Fruit fly (Drosophila melanogaster): Measurements from ENCODE around the gene SdhD.

The SdhD gene

DNA sequence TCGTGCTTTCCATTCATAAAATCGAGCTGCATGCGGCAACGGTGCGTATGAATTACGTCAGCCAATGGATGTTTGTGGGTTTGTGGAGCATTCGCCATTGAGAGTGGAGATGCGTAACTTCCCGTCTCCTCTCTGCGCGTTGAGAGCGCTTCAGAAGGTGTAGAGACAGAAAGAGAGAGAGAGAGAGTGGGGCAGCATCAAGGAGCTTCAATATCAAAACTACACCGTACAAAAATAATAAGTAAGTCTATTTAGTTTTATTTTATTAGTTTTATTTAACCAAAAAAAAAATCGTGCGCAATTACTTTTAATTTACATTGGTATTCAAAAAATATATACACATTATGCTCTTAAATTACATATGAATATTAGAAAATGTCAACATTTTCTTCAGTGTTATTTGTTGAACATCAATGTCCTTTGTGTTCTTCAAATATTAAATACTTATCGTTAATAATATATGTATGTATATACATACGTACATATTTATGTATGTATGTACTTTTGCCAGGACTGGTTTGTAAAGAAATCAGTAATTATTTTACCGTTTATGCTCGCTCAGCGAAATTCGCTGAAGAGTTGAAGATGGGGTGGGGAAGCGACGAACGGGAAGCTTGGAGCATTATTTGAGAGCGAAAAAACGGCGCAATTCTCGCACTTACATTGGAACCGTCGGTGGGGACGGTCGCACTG lies 37.6 kb downstream of the SdhD start, which contains the start of gene CG10365:
CG10365 (plus strand) TSS at position 652 of the 693 bp plus-strand sequence.
- peak; percentile 21 for TF ChIP-seq CG9705 (GFP tag; optimal IDR thresholded peaks at IDR 0.05)
- no peak for TF ChIP-seq Hr78 (GFP tag; optimal IDR thresholded peaks at IDR 0.05)
- TF ChIP-seq CrebA (GFP tag; optimal IDR thresholded peaks at IDR 0.05; ENCODE audit: borderline replicate concordance), result no peak
- TF ChIP-seq rgr (GFP tag; optimal IDR thresholded peaks at IDR 0.05), result peak; percentile 85
- peak; percentile 88 for TF ChIP-seq Dif (GFP tag; optimal IDR thresholded peaks at IDR 0.05; ENCODE audit: partially characterized antibody)
- TF ChIP-seq dmrt93B (GFP tag; optimal IDR thresholded peaks at IDR 0.05), result peak; percentile 35
- TF ChIP-seq Myc (optimal IDR thresholded peaks at IDR 0.05), result no peak
- peak; percentile 85 for TF ChIP-seq psq (GFP tag; optimal IDR thresholded peaks at IDR 0.05)
- peak; percentile 43 for TF ChIP-seq ey (GFP tag; optimal IDR thresholded peaks at IDR 0.05)
- TF ChIP-seq HLH106 (tag; optimal IDR thresholded peaks at IDR 0.05), result peak; percentile 76
- TF ChIP-seq N (GFP tag; optimal IDR thresholded peaks at IDR 0.05), result no peak
- peak; percentile 50 to 80 for TF ChIP-seq dl (GFP tag; optimal IDR thresholded peaks at IDR 0.05; ENCODE audit: insufficient read depth in 1 of 2, partially characterized antibody in 2 of 2)
- no peak for TF ChIP-seq dsf (GFP tag; optimal IDR thresholded peaks at IDR 0.05; ENCODE audit: borderline replicate concordance)
- no peak for TF ChIP-seq CG32264 (GFP tag; optimal IDR thresholded peaks at IDR 0.05)
- peak; percentile 91 for TF ChIP-seq OdsH (GFP tag; optimal IDR thresholded peaks at IDR 0.05)
- TF ChIP-seq Mio (GFP tag; optimal IDR thresholded peaks at IDR 0.05), result no peak
- no peak for TF ChIP-seq br (GFP tag; optimal IDR thresholded peaks at IDR 0.05)
- peak; percentile 7 for TF ChIP-seq tai (GFP tag; optimal IDR thresholded peaks at IDR 0.05)
- peak; percentile 53 for TF ChIP-seq woc (GFP tag; optimal IDR thresholded peaks at IDR 0.05)
- TF ChIP-seq sage (GFP tag; optimal IDR thresholded peaks at IDR 0.05), result no peak
- no peak for TF ChIP-seq Dfd (GFP tag; optimal IDR thresholded peaks at IDR 0.05)
- peak; percentile 93 for TF ChIP-seq Sp1 (GFP tag; optimal IDR thresholded peaks at IDR 0.05)
- no peak for TF ChIP-seq Hr83 (GFP tag; optimal IDR thresholded peaks at IDR 0.05; ENCODE audit: poor library complexity, severe bottlenecking)
- TF ChIP-seq GATAd (GFP tag; optimal IDR thresholded peaks at IDR 0.05), result no peak
- TF ChIP-seq jim (GFP tag; optimal IDR thresholded peaks at IDR 0.05), result no peak
- peak; percentile 18 for TF ChIP-seq Vsx2 (GFP tag; optimal IDR thresholded peaks at IDR 0.05; ENCODE audit: partially characterized antibody)
- TF ChIP-seq h (GFP tag; optimal IDR thresholded peaks at IDR 0.05), result peak; percentile 76
- TF ChIP-seq Hnf4 (GFP tag; optimal IDR thresholded peaks at IDR 0.05), result peak; percentile 52
- TF ChIP-seq Rel (GFP tag; optimal IDR thresholded peaks at IDR 0.05), result no peak
- TF ChIP-seq Rel (tag; optimal IDR thresholded peaks at IDR 0.05), result peak; percentile 2
- TF ChIP-seq sv (GFP tag; optimal IDR thresholded peaks at IDR 0.05), result no peak
- TF ChIP-seq Jra (GFP tag; optimal IDR thresholded peaks at IDR 0.05), result no peak
- TF ChIP-seq brk (GFP tag; optimal IDR thresholded peaks at IDR 0.05), result peak; percentile 69
- peak in 1 of 2 experiments; percentile 91 for TF ChIP-seq foxo (GFP tag; optimal IDR thresholded peaks at IDR 0.05)
- no peak for TF ChIP-seq usp (GFP tag; optimal IDR thresholded peaks at IDR 0.05)
- TF ChIP-seq pan (optimal IDR thresholded peaks at IDR 0.05), result no peak
- TF ChIP-seq fru (GFP tag; optimal IDR thresholded peaks at IDR 0.05), result peak; percentile 81
- no peak for TF ChIP-seq lola (GFP tag; optimal IDR thresholded peaks at IDR 0.05)
- no peak for TF ChIP-seq Abd-B (GFP tag; optimal IDR thresholded peaks at IDR 0.05)

DNA sequence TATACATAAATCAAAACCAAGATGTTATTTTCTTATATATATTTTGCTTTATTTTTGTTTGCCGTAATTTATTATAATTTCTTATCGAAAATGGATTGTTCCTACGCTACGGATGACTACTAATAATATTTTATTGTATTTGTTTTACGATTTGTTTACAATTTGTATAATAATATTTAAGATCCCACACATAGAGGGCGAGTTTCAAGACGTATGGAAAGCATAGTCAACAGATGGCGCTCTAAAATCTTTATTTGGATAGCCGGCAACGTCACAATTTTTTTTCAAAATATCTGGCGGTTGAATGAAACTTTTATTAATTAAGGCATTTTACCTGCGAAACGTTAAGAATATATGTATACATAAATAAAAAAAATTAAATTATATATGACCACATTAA lies 38.5 kb downstream of the SdhD start:
- TF ChIP-seq h (GFP tag; optimal IDR thresholded peaks at IDR 0.05) (peak; percentile 41), CG32264 (GFP tag; optimal IDR thresholded peaks at IDR 0.05) (no peak), Hr83 (GFP tag; optimal IDR thresholded peaks at IDR 0.05; ENCODE audit: poor library complexity, severe bottlenecking) (no peak), lola (GFP tag; optimal IDR thresholded peaks at IDR 0.05) (no peak), Mio (GFP tag; optimal IDR thresholded peaks at IDR 0.05) (no peak), brk (GFP tag; optimal IDR thresholded peaks at IDR 0.05) (peak; percentile 44), fru (GFP tag; optimal IDR thresholded peaks at IDR 0.05) (peak; percentile 30), CG9705 (GFP tag; optimal IDR thresholded peaks at IDR 0.05) (peak; percentile 8), foxo (GFP tag; optimal IDR thresholded peaks at IDR 0.05) (peak in 1 of 2 experiments; percentile 49), CrebA (GFP tag; optimal IDR thresholded peaks at IDR 0.05; ENCODE audit: borderline replicate concordance) (peak; percentile 6), rgr (GFP tag; optimal IDR thresholded peaks at IDR 0.05) (peak; percentile 17), jim (GFP tag; optimal IDR thresholded peaks at IDR 0.05) (no peak), dmrt93B (GFP tag; optimal IDR thresholded peaks at IDR 0.05) (peak; percentile 25), Vsx2 (GFP tag; optimal IDR thresholded peaks at IDR 0.05; ENCODE audit: partially characterized antibody) (peak; percentile 1), Jra (GFP tag; optimal IDR thresholded peaks at IDR 0.05) (no peak), Dif (GFP tag; optimal IDR thresholded peaks at IDR 0.05; ENCODE audit: partially characterized antibody) (no peak), dsf (GFP tag; optimal IDR thresholded peaks at IDR 0.05; ENCODE audit: borderline replicate concordance) (no peak), HLH106 (tag; optimal IDR thresholded peaks at IDR 0.05) (peak; percentile 39), Hnf4 (GFP tag; optimal IDR thresholded peaks at IDR 0.05) (peak; percentile 23)

Measured in whole organism, wandering third instar larva.